Fruit fly (Drosophila melanogaster) S2 (cell line): Measurements from ENCODE around the gene CG42240.
A peak's percentile ranks its signal among the peaks of the same experiment; 100 is the strongest.

Source experiments
- CG8478 ChIP-seq: fragments of >200 bp; optimal IDR thresholded peaks from 2 replicates; lab custom pipeline; 2018
- CTCF ChIP-seq, 2 experiments: fragments of >200 bp; optimal IDR thresholded peaks; 2 replicates each; lab custom pipeline; 2018

Gene CG42240

dm6 chrX:6351917-6352768 lies 21.5 kb downstream of the CG42240 start:
- no peak for TF ChIP-seq CG8478 (lab: Kevin White, UChicago)
- TF ChIP-seq CTCF (optimal IDR thresholded peaks at IDR 0.05; lab: Kevin White, UChicago) = no peak

- no peak for TF ChIP-seq CG8478 (lab: Kevin White, UChicago)
Observed at dm6 chrX:6352769-6353612, 22.3 kb downstream of the CG42240 start.

- no peak for TF ChIP-seq CG8478 (lab: Kevin White, UChicago)
- TF ChIP-seq CTCF (optimal IDR thresholded peaks at IDR 0.05; lab: Kevin White, UChicago) = no peak
Observed at dm6 chrX:6353613-6353986, 23.0 kb downstream of the CG42240 start.

DNA sequence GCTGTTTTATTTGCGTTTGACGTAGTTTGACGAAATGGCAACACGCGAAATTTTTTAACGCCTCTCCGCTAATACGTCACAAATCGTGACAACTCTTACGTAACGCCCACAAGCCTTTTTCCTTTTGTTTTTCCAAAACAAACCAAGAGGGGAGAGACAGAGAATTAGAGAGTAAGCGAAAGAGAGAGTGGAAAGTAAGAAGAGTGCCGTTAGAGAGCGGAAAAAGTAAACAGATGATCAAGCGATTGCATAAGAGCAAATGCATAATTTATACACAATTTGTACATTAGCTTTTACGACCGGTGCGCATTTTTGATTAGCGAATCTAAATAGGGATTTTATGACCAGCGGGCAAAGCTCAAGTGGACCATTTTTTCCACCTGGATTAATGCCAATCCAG lies 23.5 kb downstream of the CG42240 start:
- TF ChIP-seq CG8478 (lab: Kevin White, UChicago) (no peak), CTCF (optimal IDR thresholded peaks at IDR 0.05; lab: Kevin White, UChicago) (no peak)

DNA sequence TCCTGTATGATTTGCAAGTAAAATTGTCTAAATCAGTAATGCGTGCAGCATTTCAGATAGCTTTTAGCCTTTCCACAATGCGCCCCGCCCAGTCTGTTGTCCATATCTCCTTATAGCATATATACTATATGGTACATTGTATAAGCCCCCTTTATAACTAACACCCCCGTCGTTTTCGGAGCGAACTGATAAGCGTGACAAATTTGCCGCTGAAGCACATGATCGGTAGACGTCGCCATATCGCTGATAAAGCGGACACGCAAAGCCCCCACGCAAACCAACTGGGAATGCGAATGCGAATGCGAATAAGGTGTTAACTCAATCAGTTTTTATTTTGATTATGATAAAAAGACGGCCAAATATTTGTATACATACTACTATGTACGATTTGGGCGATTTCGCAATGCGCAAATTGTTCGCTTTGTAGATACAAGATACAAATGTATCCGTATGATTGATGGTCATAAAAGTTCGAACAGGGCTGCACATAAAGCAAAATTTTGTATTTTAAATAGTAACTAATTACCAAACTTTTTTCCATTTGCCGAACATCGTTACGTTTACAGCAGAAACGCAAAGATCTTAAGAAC lies 24.5 kb downstream of the CG42240 start:
- TF ChIP-seq CG8478 (lab: Kevin White, UChicago) (no peak), CTCF (optimal IDR thresholded peaks at IDR 0.05; lab: Kevin White, UChicago) (no peak)

dm6 chrX:6356748-6357397 lies 26.2 kb downstream of the CG42240 start:
- no peak for TF ChIP-seq CG8478 (lab: Kevin White, UChicago)
- no peak for TF ChIP-seq CTCF (optimal IDR thresholded peaks at IDR 0.05; lab: Kevin White, UChicago)

- no peak for TF ChIP-seq CTCF (optimal IDR thresholded peaks at IDR 0.05; lab: Kevin White, UChicago)
- TF ChIP-seq CG8478 (lab: Kevin White, UChicago) = no peak
Observed at dm6 chrX:6357456-6358007, 26.9 kb downstream of the CG42240 start.

DNA sequence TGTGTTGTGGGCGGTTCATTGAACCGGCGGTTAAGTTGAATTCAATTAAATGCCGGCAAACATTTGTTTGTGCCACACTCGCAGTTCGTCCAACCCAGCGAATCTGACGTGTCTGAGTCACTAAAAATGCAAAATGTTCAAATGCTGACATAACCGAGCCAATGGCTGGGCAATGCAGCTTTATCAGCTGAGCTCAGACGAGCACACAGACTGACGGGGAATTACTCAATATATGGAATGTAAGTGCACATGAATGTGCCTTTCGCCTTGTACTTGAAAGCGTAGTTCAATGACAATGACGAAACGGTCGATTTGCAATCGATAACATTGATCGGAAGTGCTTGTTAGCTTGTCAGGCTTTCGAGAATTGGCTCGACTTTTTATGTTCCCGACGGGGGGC lies 27.6 kb downstream of the CG42240 start:
- TF ChIP-seq CG8478 (lab: Kevin White, UChicago) (no peak), CTCF (optimal IDR thresholded peaks at IDR 0.05; lab: Kevin White, UChicago) (no peak)

DNA sequence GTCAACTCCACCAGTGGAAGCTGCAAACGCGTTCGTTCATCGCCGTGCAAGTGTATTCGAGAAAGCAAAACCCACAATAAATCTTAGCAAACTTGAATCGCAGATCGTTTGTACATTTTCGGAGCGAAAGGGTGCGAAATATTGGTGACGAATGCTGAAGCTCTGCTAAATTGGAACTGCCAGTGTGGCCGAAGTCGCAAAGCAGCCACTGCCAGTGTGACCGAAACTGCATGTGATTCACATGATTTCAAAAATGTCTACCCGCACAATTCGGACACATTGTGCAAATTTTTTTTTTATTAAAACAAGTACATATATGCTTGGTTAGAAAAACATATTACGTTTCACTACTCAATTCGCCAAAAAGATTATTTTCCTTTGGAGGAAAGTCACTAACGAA lies 30.6 kb downstream of the CG42240 start:
- TF ChIP-seq CTCF (optimal IDR thresholded peaks at IDR 0.05; lab: Kevin White, UChicago) (no peak), CG8478 (lab: Kevin White, UChicago) (no peak)

- no peak for TF ChIP-seq CTCF (optimal IDR thresholded peaks at IDR 0.05; lab: Kevin White, UChicago)
- no peak for TF ChIP-seq CG8478 (lab: Kevin White, UChicago)
Observed at dm6 chrX:6365632-6366356, 35.2 kb downstream of the CG42240 start, which contains the start of the genes swa and Marf. TSS of gene swa (minus strand) at chrX:6365708. TSS of gene Marf (plus strand) at chrX:6365949.

DNA sequence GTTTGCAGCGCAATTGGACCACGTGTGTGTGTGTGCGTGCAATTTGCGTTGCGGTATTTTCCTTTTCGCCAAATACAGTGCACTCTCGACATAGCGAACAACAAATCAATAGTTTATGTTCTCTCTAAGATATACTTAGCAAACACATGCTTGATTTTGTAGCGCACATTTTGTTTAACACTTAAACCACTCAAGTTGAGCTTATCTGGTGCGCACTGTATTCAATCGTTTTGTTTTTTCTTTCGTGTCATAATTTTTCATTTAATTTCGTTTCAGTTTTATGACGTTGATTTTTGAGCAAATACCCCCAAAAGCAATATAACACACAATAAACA lies 35.7 kb downstream of the CG42240 start:
- TF ChIP-seq CG8478 (lab: Kevin White, UChicago) (no peak), CTCF (optimal IDR thresholded peaks at IDR 0.05; lab: Kevin White, UChicago) (no peak)

- peak in 1 of 2 experiments; percentile 23 for TF ChIP-seq CTCF (optimal IDR thresholded peaks at IDR 0.05; lab: Kevin White, UChicago)
- TF ChIP-seq CG8478 (lab: Kevin White, UChicago) = no peak
Observed at dm6 chrX:6372769-6373197, 42.1 kb downstream of the CG42240 start, which contains the start of gene PpV. TSS of gene PpV (minus strand) at chrX:6372915.

DNA sequence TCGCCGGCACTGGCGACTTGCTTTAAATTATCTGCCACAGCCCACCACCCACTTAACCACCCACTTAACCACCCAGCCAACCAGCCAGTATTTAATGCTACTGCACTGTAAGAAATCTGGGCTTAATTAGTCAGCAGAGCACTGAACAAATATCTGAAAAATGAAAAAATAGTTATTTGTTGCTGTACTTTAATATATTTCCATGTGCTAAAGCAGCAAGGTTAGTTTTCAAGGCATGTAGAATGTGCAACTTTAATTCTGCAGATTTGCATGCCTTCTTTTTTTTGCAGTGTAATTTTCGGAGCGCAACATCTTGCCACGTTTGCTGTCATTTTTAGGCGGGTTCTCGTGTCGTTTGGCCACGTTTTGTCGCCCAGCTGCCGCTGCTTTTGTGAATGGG lies 45.0 kb downstream of the CG42240 start:
- TF ChIP-seq CG8478 (lab: Kevin White, UChicago) (no peak), CTCF (optimal IDR thresholded peaks at IDR 0.05; lab: Kevin White, UChicago) (no peak)
